Worm (Caenorhabditis elegans) whole organism, L4 larva: ENCODE results near the gene srd-13.

Experiments used
- dpl-1 ChIP-seq: fragments of 150-350 bp; optimal IDR thresholded peaks from 2 replicates; lab custom pipeline; 2014; ENCODE audit warnings: missing biosample characterization, missing genetic modification reagents, missing genetic modification characterization
- pqm-1 ChIP-seq: sonication (generic microtip); optimal IDR thresholded peaks from 2 replicates; lab custom pipeline; 2017; ENCODE audit warnings: missing biosample characterization, missing genetic modification characterization

DNA sequence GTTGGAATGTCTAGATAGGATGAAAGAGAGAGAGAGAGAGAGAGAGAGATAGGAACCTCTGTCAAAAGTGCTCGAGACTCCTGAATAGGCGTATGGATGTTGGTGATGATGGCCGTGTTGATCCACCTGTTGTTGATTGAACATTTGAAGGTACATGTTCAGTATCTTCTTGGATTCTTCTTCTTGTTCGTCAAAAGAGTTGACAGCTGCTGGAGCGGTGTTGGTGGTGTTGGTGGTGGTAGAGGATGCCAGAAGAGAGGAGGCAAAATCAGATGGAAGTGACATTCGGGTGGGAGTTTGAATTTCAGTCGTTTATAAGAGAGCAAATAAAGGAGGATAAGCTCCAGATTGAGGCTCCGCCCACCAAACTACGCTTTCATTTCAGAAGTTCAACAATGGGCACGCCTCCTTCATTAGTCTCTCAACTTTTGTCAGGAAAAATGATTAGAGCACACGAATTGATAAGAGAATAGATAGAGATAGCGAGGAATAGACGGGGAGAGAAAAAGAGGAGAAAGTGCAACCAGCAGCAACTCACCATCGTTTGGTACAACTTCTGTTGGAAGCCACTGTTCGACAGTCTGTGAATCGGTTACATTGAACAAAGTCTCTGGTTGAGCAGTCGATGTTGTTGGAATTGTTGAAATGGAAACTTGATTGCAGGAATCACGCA lies 17.5 kb upstream of the srd-13 start:
- TF ChIP-seq pqm-1 (tag; lab: Kevin White, UChicago) (no peak), dpl-1 (GFP tag; lab: Kevin White, UChicago) (no peak)
